Fruit fly (Drosophila melanogaster): Measurements from ENCODE around the gene CG31673.
A peak's percentile ranks its signal among the peaks of the same experiment; 100 is the strongest.

CG31673 gene

DNA sequence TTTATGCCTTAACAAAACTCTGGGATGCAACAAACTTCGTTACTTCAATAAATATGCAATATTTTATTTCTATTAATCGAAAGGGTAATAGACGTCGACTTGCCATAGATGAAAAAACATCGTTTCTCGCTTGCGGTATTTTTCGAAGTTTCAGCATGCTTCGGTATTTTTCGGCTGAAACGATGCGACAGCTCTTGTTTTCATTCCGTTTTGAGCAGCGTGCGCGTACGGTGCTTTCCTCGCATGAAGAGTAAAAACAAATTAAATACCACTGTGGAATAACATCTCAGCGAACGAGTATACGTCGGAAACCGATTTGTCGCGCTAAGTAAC lies 31.9 kb upstream of the CG31673 start, which contains the start of gene CG9328 (continued):
- TF ChIP-seq CG6654 (GFP tag; optimal IDR thresholded peaks at IDR 0.05): no peak
- TF ChIP-seq inv (GFP tag; IDR thresholded peaks at IDR 0.05; ENCODE audit: partially characterized antibody): no peak
- no peak for TF ChIP-seq eyg (GFP tag; optimal IDR thresholded peaks at IDR 0.05)
- peak; percentile 8 to 46 for TF ChIP-seq Pdp1 (GFP tag; optimal IDR thresholded peaks at IDR 0.05)
- peak; percentile 5 for TF ChIP-seq CG6813 (GFP tag; optimal IDR thresholded peaks at IDR 0.05)
- peak; percentile 64 for TF ChIP-seq tna (GFP tag; IDR thresholded peaks at IDR 0.05; ENCODE audit: partially characterized antibody)
- peak; percentile 17 for TF ChIP-seq gcm (GFP tag; optimal IDR thresholded peaks at IDR 0.05)
- TF ChIP-seq odd (GFP tag; optimal IDR thresholded peaks at IDR 0.05): no peak
- TF ChIP-seq nom (GFP tag; optimal IDR thresholded peaks at IDR 0.05): peak; percentile 35
- no peak for TF ChIP-seq wdn (GFP tag; IDR thresholded peaks at IDR 0.05)
- TF ChIP-seq Dad (GFP tag; optimal IDR thresholded peaks at IDR 0.05): no peak
- TF ChIP-seq CG6689 (GFP tag; IDR thresholded peaks at IDR 0.05): peak; percentile 41; the same call in 1 of the 2 replicates
- peak; percentile 48 for TF ChIP-seq CG12769 (tag; optimal IDR thresholded peaks at IDR 0.05)
- TF ChIP-seq CG2202 (tag; optimal IDR thresholded peaks at IDR 0.05): no peak
- TF ChIP-seq fru (optimal IDR thresholded peaks at IDR 0.05): no peak
- peak; percentile 18 for TF ChIP-seq CG33557 (GFP tag; optimal IDR thresholded peaks at IDR 0.05)
- TF ChIP-seq CG9727 (GFP tag; optimal IDR thresholded peaks at IDR 0.05): peak; percentile 34
- TF ChIP-seq Spps (tag; optimal IDR thresholded peaks at IDR 0.05): peak; percentile 12
- no peak for TF ChIP-seq CG3065 (GFP tag; optimal IDR thresholded peaks at IDR 0.05)
- TF ChIP-seq CG1792 (GFP tag; optimal IDR thresholded peaks at IDR 0.05): no peak
- no peak; the same call in 1 of the 2 replicates for TF ChIP-seq MBD-R2 (GFP tag; IDR thresholded peaks at IDR 0.05)
- TF ChIP-seq Sry-β (GFP tag; optimal IDR thresholded peaks at IDR 0.05): peak; percentile 12
- TF ChIP-seq Hand (GFP tag; optimal IDR thresholded peaks at IDR 0.05): no peak
- no peak for TF ChIP-seq Usf (GFP tag; optimal IDR thresholded peaks at IDR 0.05)
- TF ChIP-seq zfh2 (GFP tag; optimal IDR thresholded peaks at IDR 0.05): no peak
- TF ChIP-seq shn (GFP tag; optimal IDR thresholded peaks at IDR 0.05): peak; percentile 33
- no peak for TF ChIP-seq ssp (GFP tag; IDR thresholded peaks at IDR 0.05)
- TF ChIP-seq ara (GFP tag; IDR thresholded peaks at IDR 0.05): peak; percentile 25; the same call in 1 of the 2 replicates
- peak; percentile 25 for TF ChIP-seq mam (GFP tag; optimal IDR thresholded peaks at IDR 0.05)
- TF ChIP-seq Aef1 (GFP tag; IDR thresholded peaks at IDR 0.05): no peak
- 0 out of 2 replicates have a peak, but pooled peaks have one; percentile 19 for TF ChIP-seq unc-4 (GFP tag; IDR thresholded peaks at IDR 0.05; ENCODE audit: partially characterized antibody)
- TF ChIP-seq CG2199 (GFP tag; IDR thresholded peaks at IDR 0.05): peak; percentile 82
- TF ChIP-seq E2f1 (GFP tag; IDR thresholded peaks at IDR 0.05): no peak
- no peak; the same call in 1 of the 2 replicates for TF ChIP-seq klu (GFP tag; IDR thresholded peaks at IDR 0.05)
- peak; percentile 70; the same call in 1 of the 3 replicates for TF ChIP-seq row (GFP tag; IDR thresholded peaks at IDR 0.05)
- no peak for TF ChIP-seq danr (GFP tag; IDR thresholded peaks at IDR 0.05)
- TF ChIP-seq pb (GFP tag; optimal IDR thresholded peaks at IDR 0.05): no peak
- peak; percentile 30 for TF ChIP-seq pfk (GFP tag; optimal IDR thresholded peaks at IDR 0.05)
- TF ChIP-seq CG11696 (GFP tag; IDR thresholded peaks at IDR 0.05): no peak
- TF ChIP-seq CG2678 (tag; optimal IDR thresholded peaks at IDR 0.05): peak; percentile 53
- TF ChIP-seq chm (GFP tag; IDR thresholded peaks at IDR 0.05): peak; percentile 89
- TF ChIP-seq Dll (GFP tag; IDR thresholded peaks at IDR 0.05; ENCODE audit: partially characterized antibody): peak; percentile 49; the same call in 3 of the 4 replicates
- TF ChIP-seq B-H1 (GFP tag; IDR thresholded peaks at IDR 0.05): no peak; the same call in 2 of the 3 replicates
- TF ChIP-seq Awh (GFP tag; IDR thresholded peaks at IDR 0.05): 0 out of 2 replicates have a peak, but pooled peaks have one; percentile 6
- TF ChIP-seq Drgx (GFP tag; IDR thresholded peaks at IDR 0.05): peak; percentile 43
- no peak for TF ChIP-seq CG5180 (GFP tag; optimal IDR thresholded peaks at IDR 0.05)
- TF ChIP-seq rib (GFP tag; IDR thresholded peaks at IDR 0.05): peak; percentile 62; the same call in 1 of the 2 replicates
- no peak for TF ChIP-seq disco-r (GFP tag; optimal IDR thresholded peaks at IDR 0.05)
- peak; percentile 21 for TF ChIP-seq zf30C (GFP tag; optimal IDR thresholded peaks at IDR 0.05)
- TF ChIP-seq az2 (GFP tag; optimal IDR thresholded peaks at IDR 0.05): no peak
- TF ChIP-seq CG9797 (GFP tag; optimal IDR thresholded peaks at IDR 0.05): peak; percentile 35

Data from whole organism, embryonic.